Worm (Caenorhabditis elegans): ENCODE data around the gene F42A9.9.

- TF ChIP-seq nhr-28 (tag; optimal IDR thresholded peaks at IDR 0.05) (no peak), lin-13 (tag; optimal IDR thresholded peaks at IDR 0.05) (no peak), snpc-4 (tag; optimal IDR thresholded peaks at IDR 0.05) (no peak), elt-1 (tag; optimal IDR thresholded peaks at IDR 0.05; ENCODE audit: borderline replicate concordance, insufficient read depth) (no peak), nhr-237 (tag; optimal IDR thresholded peaks at IDR 0.05) (no peak), ztf-11 (tag; optimal IDR thresholded peaks at IDR 0.05) (no peak), ceh-83 (GFP tag; optimal IDR thresholded peaks at IDR 0.05) (no peak), unc-39 (tag; optimal IDR thresholded peaks at IDR 0.05) (no peak), unc-62 (GFP tag; optimal IDR thresholded peaks at IDR 0.05) (no peak), sem-2 (GFP tag; optimal IDR thresholded peaks at IDR 0.05) (no peak), nhr-12 (tag; optimal IDR thresholded peaks at IDR 0.05) (no peak), elt-3 (tag; optimal IDR thresholded peaks at IDR 0.05) (no peak), pha-4 (tag; optimal IDR thresholded peaks at IDR 0.05) (no peak)
These were observed 12.0 kb upstream of the F42A9.9 start, which contains the start of gene C49C8.2 for ce11 chrIV:8650696-8651095.
